Fruit fly (Drosophila melanogaster) whole organism, prepupa: ENCODE data around the gene vito.
A peak's percentile ranks its signal among the peaks of the same experiment; 100 is the strongest.

Source experiments
- CG11294 ChIP-seq: fragments of 200-800 bp; sonication (Bioruptor generic); IDR thresholded peaks from 2 replicates; pipeline ENCODE4 v1.3.6; 2022; ENCODE audit warnings: missing biosample characterization, missing genetic modification characterization
- CG11902 ChIP-seq: fragments of 200-800 bp; sonication (Bioruptor generic); optimal IDR thresholded peaks from 3 replicates; lab custom pipeline; 2016; ENCODE audit warnings: missing biosample characterization, missing genetic modification characterization
- CG15336 ChIP-seq: fragments of 200-800 bp; sonication (Bioruptor generic); IDR thresholded peaks from 2 replicates; pipeline ENCODE4 v1.3.6; 2022; ENCODE audit warnings: missing biosample characterization, missing genetic modification characterization
- CG16779 ChIP-seq: fragments of 200-800 bp; sonication (Bioruptor generic); optimal IDR thresholded peaks from 3 replicates; lab custom pipeline; 2017; ENCODE audit warnings: missing biosample characterization, mild to moderate bottlenecking, missing genetic modification characterization
- CG3032 ChIP-seq: fragments of 200-800 bp; optimal IDR thresholded peaks from 2 replicates; lab custom pipeline; 2019; ENCODE audit warnings: missing biosample characterization, mild to moderate bottlenecking, missing genetic modification characterization, moderate library complexity
- CG34406 ChIP-seq: fragments of 200-800 bp; sonication (Bioruptor generic); optimal IDR thresholded peaks from 3 replicates; lab custom pipeline; 2016; ENCODE audit warnings: missing biosample characterization, missing genetic modification characterization
- CG3919 ChIP-seq: fragments of 200-800 bp; sonication (Bioruptor generic); optimal IDR thresholded peaks from 3 replicates; lab custom pipeline; 2016; ENCODE audit warnings: missing biosample characterization, missing genetic modification characterization
- CG6792 ChIP-seq: fragments of 200-800 bp; sonication (Bioruptor generic); optimal IDR thresholded peaks from 3 replicates; lab custom pipeline; 2016; ENCODE audit warnings: missing biosample characterization, missing genetic modification characterization
- CG6854 ChIP-seq: fragments of 200-800 bp; sonication (Bioruptor generic); optimal IDR thresholded peaks from 2 replicates; lab custom pipeline; 2017; ENCODE audit warnings: missing biosample characterization, mild to moderate bottlenecking, missing genetic modification characterization
- CG7368 ChIP-seq: fragments of 200-800 bp; sonication (Bioruptor generic); optimal IDR thresholded peaks from 3 replicates; lab custom pipeline; 2016; ENCODE audit warnings: missing biosample characterization, missing genetic modification characterization
- CG8119 ChIP-seq: fragments of 200-800 bp; sonication (Bioruptor generic); IDR thresholded peaks from 3 replicates; pipeline ENCODE4 v1.3.6; 2022; ENCODE audit warnings: missing biosample characterization, missing genetic modification characterization
- CG8632 ChIP-seq: fragments of 200-800 bp; sonication (Bioruptor generic); optimal IDR thresholded peaks from 3 replicates; lab custom pipeline; 2016; ENCODE audit warnings: missing biosample characterization, missing genetic modification characterization
- Eip75B ChIP-seq: fragments of 200-800 bp; sonication (Bioruptor generic); optimal IDR thresholded peaks from 3 replicates; lab custom pipeline; 2016; ENCODE audit warnings: missing biosample characterization, missing genetic modification characterization
- Eip78C ChIP-seq: fragments of 200-800 bp; sonication (Bioruptor generic); peaks from one replicate; lab custom pipeline; 2016; ENCODE audit warnings: missing biosample characterization, missing genetic modification characterization
- Ets21C ChIP-seq: fragments of 200-800 bp; sonication (Bioruptor generic); optimal IDR thresholded peaks from 3 replicates; lab custom pipeline; 2016; ENCODE audit warnings: missing biosample characterization, missing genetic modification characterization
- Ets96B ChIP-seq: fragments of 200-800 bp; optimal IDR thresholded peaks from 2 replicates; lab custom pipeline; 2019; ENCODE audit warnings: missing biosample characterization, mild to moderate bottlenecking, missing genetic modification characterization, moderate library complexity
- Hr39 ChIP-seq: fragments of 200-800 bp; sonication (Bioruptor generic); optimal IDR thresholded peaks from 2 replicates; lab custom pipeline; 2016; ENCODE audit warnings: missing biosample characterization, missing genetic modification characterization
- Met ChIP-seq: fragments of 200-800 bp; sonication (Bioruptor generic); optimal IDR thresholded peaks from 3 replicates; lab custom pipeline; 2016; ENCODE audit warnings: missing biosample characterization, missing genetic modification characterization
- OdsH ChIP-seq: fragments of 200-800 bp; sonication (Bioruptor generic); optimal IDR thresholded peaks from 3 replicates; lab custom pipeline; 2016; ENCODE audit warnings: missing biosample characterization, missing genetic modification characterization
- Sox102F ChIP-seq: fragments of 200-800 bp; sonication (Bioruptor generic); optimal IDR thresholded peaks from 2 replicates; lab custom pipeline; 2016; ENCODE audit warnings: missing biosample characterization, mild to moderate bottlenecking, missing genetic modification characterization
- Sox14 ChIP-seq: fragments of 200-800 bp; sonication (Bioruptor generic); optimal IDR thresholded peaks from 3 replicates; lab custom pipeline; 2016; ENCODE audit warnings: missing biosample characterization, missing genetic modification characterization
- achi ChIP-seq: fragments of 200-800 bp; sonication (Bioruptor generic); optimal IDR thresholded peaks from 3 replicates; lab custom pipeline; 2016; ENCODE audit warnings: missing biosample characterization, missing genetic modification characterization
- cyc ChIP-seq: fragments of 200-800 bp; sonication (Bioruptor generic); optimal IDR thresholded peaks from 3 replicates; lab custom pipeline; 2016; ENCODE audit warnings: missing biosample characterization, missing genetic modification characterization
- dac ChIP-seq: fragments of 200-800 bp; sonication (Bioruptor generic); optimal IDR thresholded peaks from 2 replicates; lab custom pipeline; 2017; ENCODE audit warnings: missing biosample characterization, mild to moderate bottlenecking, missing genetic modification characterization
- eg ChIP-seq: fragments of 200-800 bp; sonication (Bioruptor generic); IDR thresholded peaks from 3 replicates; pipeline ENCODE4 v1.3.6; 2022; ENCODE audit warnings: missing biosample characterization, missing genetic modification characterization
- esn ChIP-seq: fragments of 200-800 bp; sonication (Bioruptor generic); optimal IDR thresholded peaks from 2 replicates; lab custom pipeline; 2016; ENCODE audit warnings: missing biosample characterization, mild to moderate bottlenecking, missing genetic modification characterization, moderate library complexity
- fd59A ChIP-seq: fragments of 200-800 bp; sonication (Bioruptor generic); optimal IDR thresholded peaks from 2 replicates; lab custom pipeline; 2017; ENCODE audit warnings: missing biosample characterization, mild to moderate bottlenecking, missing genetic modification characterization, missing genetic modification reagents
- fd85E ChIP-seq: fragments of 200-800 bp; sonication (Bioruptor generic); optimal IDR thresholded peaks from 3 replicates; lab custom pipeline; 2016; ENCODE audit warnings: missing biosample characterization, missing genetic modification characterization
- fkh ChIP-seq: fragments of 200-800 bp; sonication (Bioruptor generic); optimal IDR thresholded peaks from 3 replicates; lab custom pipeline; 2017; ENCODE audit warnings: missing biosample characterization, mild to moderate bottlenecking, missing genetic modification characterization, moderate library complexity
- pdm3 ChIP-seq: fragments of 200-800 bp; sonication (Bioruptor generic); optimal IDR thresholded peaks from 3 replicates; lab custom pipeline; 2016; ENCODE audit warnings: missing biosample characterization, missing genetic modification characterization
- svp ChIP-seq: fragments of 200-800 bp; sonication (Bioruptor generic); peaks from one replicate; lab custom pipeline; 2016; ENCODE audit warnings: missing biosample characterization, missing genetic modification characterization
- topi ChIP-seq: fragments of 200-800 bp; sonication (Bioruptor generic); optimal IDR thresholded peaks from 3 replicates; lab custom pipeline; 2016; ENCODE audit warnings: missing biosample characterization, missing genetic modification characterization
- vri ChIP-seq: fragments of 200-800 bp; sonication (Bioruptor generic); optimal IDR thresholded peaks from 3 replicates; lab custom pipeline; 2016; ENCODE audit warnings: missing biosample characterization, mild to moderate bottlenecking, missing genetic modification characterization

vito gene

DNA sequence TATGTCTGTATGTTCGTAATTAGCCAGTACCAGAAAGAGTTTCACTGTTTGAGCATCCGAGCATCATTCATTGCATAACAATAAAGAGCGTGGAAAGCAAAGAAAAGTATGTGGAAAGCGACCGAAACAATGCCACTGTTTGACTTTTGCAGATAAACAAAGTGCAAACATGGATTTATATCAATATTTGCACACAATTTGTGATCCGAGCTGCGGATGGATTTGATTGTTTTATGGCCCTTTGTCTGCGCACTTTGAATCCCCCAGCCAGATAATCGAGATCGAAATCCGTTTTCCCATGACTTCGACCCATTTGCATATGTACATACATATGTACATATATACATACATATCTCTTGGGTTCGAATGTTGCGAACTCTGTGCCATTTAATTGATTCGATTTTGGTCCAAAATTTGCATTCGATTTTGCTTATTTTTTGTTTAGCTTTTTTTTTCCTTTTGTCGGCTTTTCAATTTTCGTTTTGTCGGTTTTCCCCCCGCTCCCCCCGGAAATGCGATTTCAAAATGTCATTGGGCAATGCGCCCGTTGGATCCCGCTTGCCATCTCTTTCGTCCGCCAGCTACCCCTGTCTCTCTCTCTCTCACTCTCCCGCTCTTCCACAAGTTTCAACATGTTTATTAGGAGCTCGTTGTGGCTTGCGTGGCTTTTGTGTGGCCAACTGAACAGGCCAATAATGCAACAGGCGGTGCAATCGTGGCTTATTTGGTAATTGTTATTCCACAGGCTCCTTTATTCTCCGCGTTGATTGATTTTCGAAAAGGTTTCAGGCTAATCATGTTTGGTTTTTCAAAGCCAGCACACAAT lies 8.3 kb upstream of the vito start:
- peak; percentile 65 for TF ChIP-seq Eip78C (GFP tag; lab: Kevin White, UChicago)
- TF ChIP-seq Ets96B (tag; lab: Kevin White, UChicago), result no peak
- no peak for TF ChIP-seq CG11902
- no peak for TF ChIP-seq CG6792
- TF ChIP-seq CG3032 (tag; lab: Kevin White, UChicago), result no peak
- TF ChIP-seq CG8632 (GFP tag; lab: Kevin White, UChicago), result no peak
- TF ChIP-seq CG6854, result no peak
- TF ChIP-seq fd59A (GFP tag; lab: Kevin White, UChicago), result no peak
- no peak for TF ChIP-seq svp (GFP tag; lab: Kevin White, UChicago)
- no peak for TF ChIP-seq CG16779 (tag; lab: Kevin White, UChicago)
- no peak for TF ChIP-seq CG7368
- TF ChIP-seq esn (GFP tag; lab: Kevin White, UChicago), result no peak
- TF ChIP-seq Sox102F (GFP tag; lab: Kevin White, UChicago), result no peak
- TF ChIP-seq pdm3, result no peak
- TF ChIP-seq CG8119 (GFP tag; lab: Robert Waterston, UW), result peak; percentile 29; the same call in 1 of the 3 replicates
- no peak for TF ChIP-seq Eip75B (GFP tag; lab: Kevin White, UChicago)
- TF ChIP-seq fkh (GFP tag; lab: Kevin White, UChicago), result peak; percentile 44
- TF ChIP-seq OdsH (GFP tag; lab: Kevin White, UChicago), result no peak
- no peak for TF ChIP-seq eg (GFP tag; lab: Robert Waterston, UW)
- no peak for TF ChIP-seq dac (GFP tag; lab: Kevin White, UChicago)
- TF ChIP-seq CG15336 (GFP tag; lab: Robert Waterston, UW), result 0 out of 2 replicates have a peak, but pooled peaks have one; percentile 37
- TF ChIP-seq Met (GFP tag; lab: Kevin White, UChicago), result no peak
- no peak for TF ChIP-seq topi (GFP tag; lab: Kevin White, UChicago)
- TF ChIP-seq CG34406 (GFP tag; lab: Kevin White, UChicago), result no peak

DNA sequence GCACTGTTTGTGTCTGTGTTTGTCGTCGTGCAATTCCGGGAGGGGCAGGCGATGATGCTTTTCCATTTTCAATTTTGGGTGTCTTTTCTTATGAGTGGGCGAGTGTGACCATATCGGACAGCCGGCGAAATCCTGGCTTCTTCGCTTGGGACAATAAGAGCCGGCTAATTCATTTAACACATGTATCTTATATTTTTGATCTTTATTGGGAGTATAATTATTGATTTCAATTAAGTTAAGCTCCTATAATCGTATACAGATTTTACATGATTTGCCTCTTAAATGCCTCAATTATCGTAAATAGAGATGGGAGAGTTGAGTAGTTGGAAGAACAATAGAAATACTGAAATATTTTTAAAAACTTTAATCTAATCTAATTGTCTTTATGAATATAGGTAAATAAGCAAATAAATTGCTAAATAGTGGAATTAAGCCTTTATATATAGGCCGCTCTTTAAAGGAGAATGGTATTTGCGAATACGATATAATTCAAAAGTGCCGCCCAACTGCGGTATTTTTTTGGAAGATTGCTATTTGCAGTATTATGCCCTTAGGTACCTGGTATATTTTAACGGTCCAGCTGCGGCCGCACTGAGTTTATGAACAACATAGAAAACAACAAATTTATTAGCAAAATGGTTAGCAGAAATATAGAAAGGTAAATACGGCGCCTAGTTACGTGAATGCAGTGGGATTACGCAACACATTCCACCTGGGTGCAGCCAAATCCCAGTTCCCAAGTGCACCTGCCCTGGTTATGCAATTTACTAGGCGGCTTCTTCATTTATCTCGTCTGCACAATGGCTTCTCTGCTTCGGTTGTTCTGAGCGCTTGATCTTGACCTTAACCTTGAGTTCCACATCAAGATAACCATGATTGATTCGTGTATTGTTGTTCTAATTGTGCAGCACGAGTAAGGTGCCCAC lies 2.6 kb upstream of the vito start, which contains the start of the genes Myt1, PGRP-LD and Pmi:
Myt1 (minus strand) TSS at position 116 of the 926 bp plus-strand sequence.
PGRP-LD (plus strand) TSS at position 576 of the 926 bp plus-strand sequence.
Pmi (plus strand) TSS at position 576 of the 926 bp plus-strand sequence.
- TF ChIP-seq CG6854 (no peak), dac (GFP tag; lab: Kevin White, UChicago) (no peak), CG8119 (GFP tag; lab: Robert Waterston, UW) (no peak), CG11902 (no peak), Hr39 (GFP tag; lab: Kevin White, UChicago) (no peak), Ets96B (tag; lab: Kevin White, UChicago) (no peak), CG7368 (no peak), cyc (GFP tag; lab: Kevin White, UChicago) (no peak), vri (GFP tag; lab: Kevin White, UChicago) (peak; percentile 53), CG11294 (no peak), OdsH (GFP tag; lab: Kevin White, UChicago) (no peak), CG6792 (no peak), fkh (GFP tag; lab: Kevin White, UChicago) (no peak), esn (GFP tag; lab: Kevin White, UChicago) (peak; percentile 25), Eip75B (GFP tag; lab: Kevin White, UChicago) (no peak), fd85E (GFP tag; lab: Kevin White, UChicago) (no peak), CG8632 (GFP tag; lab: Kevin White, UChicago) (no peak), Sox14 (GFP tag; lab: Kevin White, UChicago) (peak; percentile 75), CG3032 (tag; lab: Kevin White, UChicago) (no peak), achi (GFP tag; lab: Kevin White, UChicago) (no peak), Ets21C (GFP tag; lab: Kevin White, UChicago) (no peak), svp (GFP tag; lab: Kevin White, UChicago) (peak; percentile 86), CG3919 (GFP tag; lab: Kevin White, UChicago) (no peak)
- TF ChIP-seq, all 60 proteins: peak for 4
